Worm (Caenorhabditis elegans) whole organism, L4 larva: ENCODE results near the gene K07F5.16.

Experiments
- F26F4.8 ChIP-seq: fragments of 200-800 bp; sonication (Bioruptor generic); conservative IDR thresholded peaks from 2 replicates; pipeline ENCODE4 v1.3.6; 2022; ENCODE audit warnings: missing genetic modification characterization, missing compliant biosample characterization
- F37D6.2 ChIP-seq: sonication (generic microtip); optimal IDR thresholded peaks from 2 replicates; lab custom pipeline; 2016; ENCODE audit warnings: mild to moderate bottlenecking, missing genetic modification characterization, missing compliant biosample characterization
- F49E8.2 ChIP-seq: sonication (generic microtip); optimal IDR thresholded peaks from 2 replicates; lab custom pipeline; 2016; ENCODE audit warnings: missing compliant biosample characterization, mild to moderate bottlenecking, missing genetic modification characterization, borderline replicate concordance
- ZK546.5 ChIP-seq, 2 experiments: sonication (generic microtip); optimal IDR thresholded peaks; 2 replicates each; lab custom pipeline; 2017; ENCODE audit warnings: missing biosample characterization in 2 of 2, missing genetic modification characterization in 2 of 2
- arid-1 ChIP-seq: fragments of 200-800 bp; sonication (Bioruptor generic); conservative IDR thresholded peaks from 2 replicates; pipeline ENCODE4 v1.3.6; 2022; ENCODE audit warnings: missing genetic modification reagents, missing genetic modification characterization, missing compliant biosample characterization
- ctbp-1 ChIP-seq: fragments of 200-800 bp; sonication (Bioruptor generic); IDR thresholded peaks from 2 replicates; pipeline ENCODE4 v1.3.6; 2022; ENCODE audit warnings: missing genetic modification reagents, missing genetic modification characterization, missing compliant biosample characterization
- daf-12 ChIP-seq: fragments of 150-350 bp; optimal IDR thresholded peaks from 2 replicates; lab custom pipeline; 2014; ENCODE audit warnings: missing biosample characterization, missing genetic modification reagents, missing genetic modification characterization
- dmd-8 ChIP-seq: fragments of 200-800 bp; sonication (Bioruptor generic); IDR thresholded peaks from 2 replicates; pipeline ENCODE4 v1.3.6; 2022; ENCODE audit warnings: missing genetic modification characterization, missing compliant biosample characterization
- dpl-1 ChIP-seq: fragments of 150-350 bp; optimal IDR thresholded peaks from 2 replicates; lab custom pipeline; 2014; ENCODE audit warnings: missing biosample characterization, missing genetic modification reagents, missing genetic modification characterization
- duxl-1 ChIP-seq: sonication (generic microtip); optimal IDR thresholded peaks from 2 replicates; lab custom pipeline; 2016; ENCODE audit warnings: mild to moderate bottlenecking, missing genetic modification characterization, moderate library complexity, missing compliant biosample characterization; ENCODE audit not compliant: poor library complexity
- egl-27 ChIP-seq: sonication (generic microtip); optimal IDR thresholded peaks from 3 replicates; lab custom pipeline; 2017; ENCODE audit warnings: missing biosample characterization, missing genetic modification reagents, missing genetic modification characterization
- fos-1 ChIP-seq: fragments of 150-350 bp; optimal IDR thresholded peaks from 2 replicates; lab custom pipeline; 2014; ENCODE audit warnings: missing biosample characterization, missing genetic modification characterization
- hif-1 ChIP-seq, 2 experiments: sonication (generic microtip); optimal IDR thresholded peaks; 2 replicates each; lab custom pipeline; 2016 to 2017; ENCODE audit warnings: missing compliant biosample characterization in 2 of 2, missing genetic modification characterization in 2 of 2, missing genetic modification reagents in 2 of 2, missing genotype in 2 of 2, mild to moderate bottlenecking in 1 of 2
- hlh-30 ChIP-seq: sonication (generic microtip); optimal IDR thresholded peaks from 2 replicates; lab custom pipeline; 2017; ENCODE audit warnings: antibody characterized with exemption, mild to moderate bottlenecking, missing genetic modification characterization, missing compliant biosample characterization; ENCODE audit not compliant: insufficient read depth
- jun-1 ChIP-seq: fragments of 150-350 bp; optimal IDR thresholded peaks from 2 replicates; lab custom pipeline; 2014; ENCODE audit warnings: missing biosample characterization, missing genetic modification reagents, missing genetic modification characterization
- lin-1 ChIP-seq: fragments of 200-800 bp; sonication (Bioruptor generic); IDR thresholded peaks from 2 replicates; pipeline ENCODE4 v1.3.6; 2022; ENCODE audit warnings: missing genetic modification reagents, missing genetic modification characterization, missing compliant biosample characterization
- lin-15B ChIP-seq: fragments of 150-350 bp; sonication (generic microtip); optimal IDR thresholded peaks from 3 replicates; lab custom pipeline; 2014; ENCODE audit warnings: missing biosample characterization, missing genetic modification characterization
- lin-38 ChIP-seq: fragments of 200-800 bp; sonication (Bioruptor generic); IDR thresholded peaks from 2 replicates; pipeline ENCODE4 v1.3.6; 2022; ENCODE audit warnings: missing genetic modification reagents, missing genetic modification characterization, missing compliant biosample characterization
- madf-5 ChIP-seq, 2 experiments: fragments of 200-800 bp; sonication (Bioruptor generic); IDR thresholded peaks; 2 replicates each; pipeline ENCODE4 v1.3.6; 2022; ENCODE audit warnings: missing compliant biosample characterization in 2 of 2, missing genetic modification characterization in 2 of 2
- mdl-1 ChIP-seq, 2 experiments: fragments of 150-350 bp in 1 of 2; sonication (generic microtip) in 1 of 2; optimal IDR thresholded peaks; 2 replicates each; lab custom pipeline; 2014 to 2017; ENCODE audit warnings: missing biosample characterization in 2 of 2, missing genetic modification characterization in 2 of 2
- mep-1 ChIP-seq: fragments of 150-350 bp; sonication (generic microtip); optimal IDR thresholded peaks from 3 replicates; lab custom pipeline; 2014; ENCODE audit warnings: missing biosample characterization, missing genetic modification characterization
- mes-2 ChIP-seq: sonication (generic microtip); optimal IDR thresholded peaks from 2 replicates; lab custom pipeline; 2016; ENCODE audit warnings: missing genotype, mild to moderate bottlenecking, missing genetic modification characterization, missing compliant biosample characterization; ENCODE audit not compliant: poor library complexity, severe bottlenecking
- nhr-10 ChIP-seq: fragments of 150-350 bp; optimal IDR thresholded peaks from 2 replicates; lab custom pipeline; 2014; ENCODE audit warnings: missing biosample characterization, missing genetic modification characterization
- nhr-111 ChIP-seq: fragments of 200-800 bp; sonication (Bioruptor generic); optimal IDR thresholded peaks from 2 replicates; lab custom pipeline; 2018; ENCODE audit warnings: mild to moderate bottlenecking, missing genetic modification characterization, missing compliant biosample characterization
- nhr-25 ChIP-seq: sonication (generic microtip); optimal IDR thresholded peaks from 2 replicates; lab custom pipeline; 2017; ENCODE audit warnings: missing genetic modification characterization, mild to moderate bottlenecking, missing compliant biosample characterization, antibody characterized with exemption, moderate library complexity, borderline replicate concordance; ENCODE audit not compliant: insufficient read depth
- nhr-28 ChIP-seq: fragments of 150-350 bp; optimal IDR thresholded peaks from 2 replicates; lab custom pipeline; 2014; ENCODE audit warnings: missing biosample characterization, missing genetic modification characterization
- nhr-48 ChIP-seq: sonication (generic microtip); optimal IDR thresholded peaks from 2 replicates; lab custom pipeline; 2016; ENCODE audit warnings: mild to moderate bottlenecking, missing genetic modification characterization, missing compliant biosample characterization
- nhr-77 ChIP-seq: fragments of 150-350 bp; optimal IDR thresholded peaks from 2 replicates; lab custom pipeline; 2014; ENCODE audit warnings: missing biosample characterization, missing genetic modification characterization
- pqm-1 ChIP-seq: sonication (generic microtip); optimal IDR thresholded peaks from 2 replicates; lab custom pipeline; 2017; ENCODE audit warnings: missing biosample characterization, missing genetic modification characterization
- saeg-2 ChIP-seq: fragments of 200-800 bp; sonication (Bioruptor generic); IDR thresholded peaks from 2 replicates; pipeline ENCODE4 v1.3.6; 2022; ENCODE audit warnings: missing genetic modification reagents, missing genetic modification characterization, missing compliant biosample characterization
- set-16 ChIP-seq: fragments of 200-800 bp; sonication (Bioruptor generic); IDR thresholded peaks from 2 replicates; pipeline ENCODE4 v1.3.6; 2022; ENCODE audit warnings: missing genetic modification reagents, missing genetic modification characterization, missing compliant biosample characterization
- skn-1 ChIP-seq: fragments of 150-350 bp; optimal IDR thresholded peaks from 2 replicates; lab custom pipeline; 2014; ENCODE audit warnings: missing biosample characterization, missing genetic modification characterization
- snpc-1.2 ChIP-seq: fragments of 200-800 bp; sonication (Bioruptor generic); IDR thresholded peaks from 2 replicates; pipeline ENCODE4 v1.3.6; 2022; ENCODE audit warnings: missing genetic modification reagents, missing genetic modification characterization, missing compliant biosample characterization
- tra-1 ChIP-seq: fragments of 200-800 bp; sonication (Bioruptor generic); IDR thresholded peaks from 2 replicates; pipeline ENCODE4 v1.3.6; 2022; ENCODE audit warnings: missing genetic modification reagents, missing genetic modification characterization, missing compliant biosample characterization
- unc-130 ChIP-seq: sonication (generic microtip); optimal IDR thresholded peaks from 2 replicates; lab custom pipeline; 2016; ENCODE audit warnings: missing genetic modification reagents, missing genetic modification characterization, missing compliant biosample characterization
- vab-7 ChIP-seq: fragments of 200-800 bp; sonication (Bioruptor generic); IDR thresholded peaks from 2 replicates; pipeline ENCODE4 v1.3.6; 2022; ENCODE audit warnings: missing genetic modification reagents, missing genetic modification characterization, missing compliant biosample characterization
- zfp-2 ChIP-seq: sonication (generic microtip); optimal IDR thresholded peaks from 2 replicates; lab custom pipeline; 2016; ENCODE audit warnings: mild to moderate bottlenecking, missing genetic modification characterization, missing compliant biosample characterization
- zfp-3 ChIP-seq: fragments of 200-800 bp; sonication (Bioruptor generic); conservative IDR thresholded peaks from 2 replicates; pipeline ENCODE4 v1.3.6; 2022; ENCODE audit warnings: missing genetic modification reagents, missing genetic modification characterization, missing compliant biosample characterization
- ztf-11 ChIP-seq: fragments of 150-350 bp; optimal IDR thresholded peaks from 2 replicates; lab custom pipeline; 2014; ENCODE audit warnings: missing biosample characterization, missing genetic modification characterization
- ztf-7 ChIP-seq: fragments of 150-350 bp; optimal IDR thresholded peaks from 2 replicates; lab custom pipeline; 2014; ENCODE audit warnings: missing biosample characterization, missing genetic modification characterization

Gene K07F5.16

DNA sequence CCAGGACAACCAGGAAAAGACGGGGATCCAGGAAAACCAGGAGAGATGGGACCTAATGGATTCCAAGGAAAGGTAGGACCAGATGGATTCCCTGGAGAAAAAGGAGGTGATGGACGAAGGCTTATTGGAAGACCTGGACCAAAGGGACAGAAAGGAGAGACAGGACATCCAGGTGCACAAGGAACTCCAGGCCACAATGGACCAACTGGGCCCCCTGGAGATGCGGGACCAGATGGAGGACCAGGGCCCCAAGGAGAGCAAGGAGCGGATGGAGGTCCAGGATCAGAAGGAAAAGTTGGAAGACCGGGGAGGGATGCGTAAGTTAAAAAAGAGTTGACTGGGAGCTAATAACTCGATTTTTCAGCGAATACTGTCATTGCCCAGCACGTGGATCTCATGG, 41.3 kb upstream of the K07F5.16 start:
- TF ChIP-seq ctbp-1 (GFP tag; lab: Robert Waterston, UW) = no peak
- TF ChIP-seq set-16 (GFP tag; lab: Robert Waterston, UW) = peak; percentile 71

ce11 chrIV:9824480-9824879, 39.4 kb upstream of the K07F5.16 start, which contains the start of gene catp-6:
Gene catp-6 (minus strand): TSS chrIV:9824580.
- TF ChIP-seq dmd-8 (GFP tag; lab: Robert Waterston, UW) (no peak), F26F4.8 (GFP tag; lab: Robert Waterston, UW) (no peak), madf-5 (GFP tag; IDR thresholded peaks at IDR 0.05; lab: Robert Waterston, UW) (no peak), ztf-11 (tag; lab: Kevin White, UChicago) (no peak), ZK546.5 (tag; optimal IDR thresholded peaks at IDR 0.05; lab: Kevin White, UChicago) (no peak), nhr-77 (tag; lab: Kevin White, UChicago) (no peak), zfp-3 (no peak), daf-12 (no peak), hif-1 (tag; optimal IDR thresholded peaks at IDR 0.05; lab: Kevin White, UChicago) (no peak), nhr-111 (GFP tag; lab: Kevin White, UChicago) (no peak), hlh-30 (tag; lab: Kevin White, UChicago) (no peak), tra-1 (GFP tag; lab: Robert Waterston, UW) (no peak), lin-1 (no peak), mep-1 (tag; lab: Kevin White, UChicago) (no peak), zfp-2 (tag; lab: Kevin White, UChicago) (no peak), jun-1 (tag; lab: Kevin White, UChicago) (no peak)

- no peak for TF ChIP-seq nhr-48
- TF ChIP-seq nhr-28 (tag; lab: Kevin White, UChicago) = peak; percentile 3
- TF ChIP-seq pqm-1 (tag; lab: Kevin White, UChicago) = peak; percentile 27
- 0 out of 2 replicates have a peak, but pooled peaks have one; percentile 53 for TF ChIP-seq tra-1 (GFP tag; lab: Robert Waterston, UW)
- TF ChIP-seq F37D6.2 = no peak
- TF ChIP-seq mdl-1 (tag; optimal IDR thresholded peaks at IDR 0.05; lab: Kevin White, UChicago) = peak in 1 of 2 experiments; percentile 17
- peak; percentile 5 for TF ChIP-seq F49E8.2 (tag; lab: Kevin White, UChicago)
- TF ChIP-seq unc-130 (GFP tag; lab: Kevin White, UChicago) = peak; percentile 8
- TF ChIP-seq lin-38 (GFP tag; lab: Robert Waterston, UW) = peak; percentile 95
- TF ChIP-seq mes-2 (tag; lab: Kevin White, UChicago) = peak; percentile 8
- TF ChIP-seq snpc-1.2 = peak; percentile 80
- no peak for TF ChIP-seq set-16 (GFP tag; lab: Robert Waterston, UW)
- TF ChIP-seq hlh-30 (tag; lab: Kevin White, UChicago) = no peak
- TF ChIP-seq ztf-11 (tag; lab: Kevin White, UChicago) = no peak
- TF ChIP-seq dpl-1 (GFP tag; lab: Kevin White, UChicago) = peak; percentile 71
- TF ChIP-seq arid-1 (GFP tag; lab: Robert Waterston, UW) = no peak
Measured at ce11 chrIV:9825196-9825744, 38.6 kb upstream of the K07F5.16 start, which contains the start of gene mtr-4. Gene mtr-4 (plus strand): TSS chrIV:9825694.

DNA sequence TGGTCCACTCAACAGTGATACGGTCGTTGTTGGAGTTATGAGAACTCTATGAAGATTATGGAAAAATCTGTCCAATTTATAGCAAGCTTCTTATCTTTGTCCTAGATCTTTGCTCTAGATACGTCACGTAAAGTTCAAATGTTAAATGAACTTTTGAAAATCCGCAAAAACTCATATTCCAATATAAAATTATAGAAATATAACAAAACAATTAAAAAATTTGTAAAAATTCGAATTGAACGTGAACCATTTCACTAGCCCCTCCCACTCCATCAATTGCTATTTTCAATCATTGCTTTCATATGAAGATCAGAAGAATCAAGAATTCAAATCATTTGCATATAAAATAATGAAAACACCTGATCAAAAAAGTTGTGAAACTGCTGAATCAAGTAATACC, 31.3 kb upstream of the K07F5.16 start, which contains the start of gene kin-21:
TSS of gene kin-21 (plus strand) at position 301 of the 400 bp plus-strand sequence.
- TF ChIP-seq lin-1 (no peak), lin-15B (tag; lab: Kevin White, UChicago) (no peak), nhr-48 (no peak), egl-27 (tag; lab: Kevin White, UChicago) (no peak), duxl-1 (no peak), ztf-7 (tag; lab: Kevin White, UChicago) (no peak), skn-1 (tag; lab: Kevin White, UChicago) (no peak), nhr-25 (tag; lab: Kevin White, UChicago) (no peak), nhr-10 (no peak), nhr-111 (GFP tag; lab: Kevin White, UChicago) (no peak), vab-7 (GFP tag; lab: Robert Waterston, UW) (no peak), saeg-2 (no peak), nhr-77 (tag; lab: Kevin White, UChicago) (no peak), fos-1 (tag; lab: Kevin White, UChicago) (no peak), zfp-3 (no peak)
